Worm (Caenorhabditis elegans): ENCODE data around the gene srx-22.
A peak's percentile ranks its signal among the peaks of the same experiment; 100 is the strongest.

srx-22 gene

DNA sequence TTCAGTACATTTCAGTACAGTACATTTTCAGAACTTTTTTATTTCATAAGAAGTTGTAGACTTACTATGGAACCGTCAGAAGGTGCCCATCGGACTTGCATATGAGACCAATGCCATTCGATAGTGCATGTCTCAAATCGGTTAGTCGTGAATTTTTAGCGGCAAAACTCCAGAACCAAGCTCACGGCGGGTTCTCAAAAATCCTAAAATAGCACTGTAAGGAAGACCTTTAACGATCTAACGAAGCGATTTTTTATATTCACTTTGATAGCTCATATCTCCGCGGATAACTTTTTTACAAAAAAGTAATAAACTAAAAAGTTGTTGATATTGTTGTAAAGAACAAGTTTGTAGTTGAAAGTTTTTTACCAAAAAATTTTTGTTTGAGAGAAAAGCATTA lies 5.5 kb upstream of the srx-22 start, which contains the start of gene sru-25:
Gene sru-25 (minus strand): TSS at position 101 of the 400 bp plus-strand sequence.
- TF ChIP-seq sdz-38 (tag; optimal IDR thresholded peaks at IDR 0.05): no peak
- no peak for TF ChIP-seq nhr-120 (GFP tag; IDR thresholded peaks at IDR 0.05)
- no peak for TF ChIP-seq D2030.7 (GFP tag; IDR thresholded peaks at IDR 0.05)
- TF ChIP-seq lag-1 (GFP tag; IDR thresholded peaks at IDR 0.05): no peak
- TF ChIP-seq rcor-1 (GFP tag; IDR thresholded peaks at IDR 0.05): no peak
- no peak for TF ChIP-seq nfya-2 (GFP tag; IDR thresholded peaks at IDR 0.05)
- TF ChIP-seq madf-8 (GFP tag; conservative IDR thresholded peaks at IDR 0.05): no peak
- no peak for TF ChIP-seq hmg-1.2 (GFP tag; IDR thresholded peaks at IDR 0.05)
- TF ChIP-seq snpc-4 (GFP tag; optimal IDR thresholded peaks at IDR 0.05): no peak
- no peak for TF ChIP-seq snpc-4 (tag; optimal IDR thresholded peaks at IDR 0.05)
- TF ChIP-seq unc-130 (GFP tag; optimal IDR thresholded peaks at IDR 0.05): no peak
- TF ChIP-seq ztf-18 (tag; optimal IDR thresholded peaks at IDR 0.05): no peak
- no peak for TF ChIP-seq F37B4.10 (GFP tag; IDR thresholded peaks at IDR 0.05)
- no peak for TF ChIP-seq B0336.3 (GFP tag; IDR thresholded peaks at IDR 0.05)
- TF ChIP-seq hlh-26 (GFP tag; conservative IDR thresholded peaks at IDR 0.05): no peak
- no peak for TF ChIP-seq aptf-3 (GFP tag; IDR thresholded peaks at IDR 0.05)
- TF ChIP-seq ceh-27 (GFP tag; optimal IDR thresholded peaks at IDR 0.05): no peak
- TF ChIP-seq madf-3 (GFP tag; IDR thresholded peaks at IDR 0.05): no peak
- no peak for TF ChIP-seq ekl-4 (GFP tag; IDR thresholded peaks at IDR 0.05)
- no peak for TF ChIP-seq hrde-1 (tag; optimal IDR thresholded peaks at IDR 0.05; ENCODE audit: borderline replicate concordance)
- TF ChIP-seq akir-1 (GFP tag; optimal IDR thresholded peaks at IDR 0.05): no peak

DNA sequence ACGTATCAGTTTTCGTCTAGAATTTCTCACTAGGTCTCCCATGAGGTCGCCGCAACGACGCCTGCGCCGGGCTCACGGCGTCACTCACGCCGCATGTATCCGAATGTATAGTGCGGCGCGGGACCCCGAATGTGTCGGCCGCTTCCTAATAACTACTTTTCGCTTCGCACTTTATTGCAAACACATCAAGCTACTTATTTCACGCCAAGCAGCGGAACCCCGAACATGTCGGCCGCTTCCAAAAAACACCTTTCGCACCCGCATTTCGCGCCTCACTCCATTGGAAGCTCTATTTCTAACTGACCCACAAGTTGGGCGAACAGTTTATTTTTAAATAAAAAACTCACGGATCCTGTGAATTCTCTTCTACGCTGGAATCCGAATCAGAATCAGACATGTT lies 3.7 kb upstream of the srx-22 start:
- TF ChIP-seq F55B11.4 (tag; optimal IDR thresholded peaks at IDR 0.05; ENCODE audit: borderline replicate concordance, insufficient read depth) (no peak), snpc-1.1 (tag; optimal IDR thresholded peaks at IDR 0.05; ENCODE audit: insufficient read depth) (peak; percentile 54), attf-5 (GFP tag; optimal IDR thresholded peaks at IDR 0.05) (no peak), nfyb-1 (GFP tag; IDR thresholded peaks at IDR 0.05) (no peak), sea-2 (GFP tag; IDR thresholded peaks at IDR 0.05) (no peak), nfya-1 (tag; optimal IDR thresholded peaks at IDR 0.05; ENCODE audit: borderline replicate concordance, insufficient read depth) (no peak), Y79H2A.3 (GFP tag; conservative IDR thresholded peaks at IDR 0.05) (no peak), ztf-22 (GFP tag; optimal IDR thresholded peaks at IDR 0.05) (no peak), D2030.7 (GFP tag; IDR thresholded peaks at IDR 0.05) (no peak), ztf-3 (GFP tag; optimal IDR thresholded peaks at IDR 0.05) (no peak), hlh-26 (GFP tag; conservative IDR thresholded peaks at IDR 0.05) (no peak), zfh-2 (GFP tag; conservative IDR thresholded peaks at IDR 0.05) (0 out of 2 replicates have a peak, but pooled peaks have one; percentile 42), lin-40 (tag; optimal IDR thresholded peaks at IDR 0.05) (no peak), ceh-27 (GFP tag; optimal IDR thresholded peaks at IDR 0.05) (no peak), snpc-4 (GFP tag; optimal IDR thresholded peaks at IDR 0.05) (no peak), snpc-4 (tag; optimal IDR thresholded peaks at IDR 0.05) (peak in 2 of 4 experiments; percentile 78 to 88)

DNA sequence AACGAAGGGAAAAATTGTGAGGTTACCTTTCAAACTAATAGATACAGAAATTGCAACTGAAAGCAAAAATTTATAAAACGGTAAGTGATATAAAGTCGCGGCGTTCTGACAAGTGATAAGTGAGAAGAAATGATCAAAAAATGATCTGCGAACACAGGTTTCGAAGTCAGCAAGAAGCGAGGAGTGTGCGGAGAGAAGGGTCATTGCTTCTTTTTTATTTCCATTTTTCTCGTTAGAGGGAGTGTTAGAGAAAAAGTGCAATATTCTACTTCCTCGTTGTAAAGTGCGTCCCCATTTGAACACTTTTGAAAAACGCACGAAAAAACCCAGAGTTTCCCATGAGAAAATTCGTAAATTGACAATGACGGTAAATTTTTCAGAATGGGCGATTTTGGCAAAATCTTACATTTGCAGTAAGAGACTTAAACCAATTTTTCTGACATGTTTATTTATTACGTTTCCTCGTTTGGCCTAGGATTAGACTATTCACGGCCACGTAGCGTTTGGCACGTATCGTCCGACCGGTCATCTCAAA lies 3.1 kb upstream of the srx-22 start, which contains the start of the genes fbxa-72 and srx-21:
Gene fbxa-72 (minus strand): TSS at position 204 of the 535 bp plus-strand sequence.
Gene srx-21 (plus strand): TSS at position 485 of the 535 bp plus-strand sequence.
- TF ChIP-seq F49E8.2 (tag; optimal IDR thresholded peaks at IDR 0.05; ENCODE audit: insufficient read depth) (no peak), dox-1 (GFP tag; IDR thresholded peaks at IDR 0.05) (no peak), bed-2 (GFP tag; IDR thresholded peaks at IDR 0.05) (no peak), fkh-3 (tag; optimal IDR thresholded peaks at IDR 0.05) (no peak), ets-4 (GFP tag; optimal IDR thresholded peaks at IDR 0.05) (no peak), hlh-26 (GFP tag; conservative IDR thresholded peaks at IDR 0.05) (no peak), let-607 (tag; optimal IDR thresholded peaks at IDR 0.05) (no peak), mxl-1 (tag; optimal IDR thresholded peaks at IDR 0.05) (no peak), nhr-80 (tag; optimal IDR thresholded peaks at IDR 0.05) (peak; percentile 69)
